In genomic region chr3L:17964757-17965454, dm6 we compare ENCODE assay signal across 6 fruit fly cellular contexts.
TF ChIP-seq lines count a peak whose summit lies in the region.

No protein-coding gene starts in this region.

- TF ChIP-seq CTCF in whole organism, embryonic (GFP tag; optimal IDR thresholded peaks at IDR 0.05; lab: Kevin White, UChicago): no peak

TF ChIP-seq in whole organism, 6 proteins besides CTCF, POLR2A, EP300 and RAD21:
- TF ChIP-seq CG8478 (optimal IDR thresholded peaks at IDR 0.05; lab: Kevin White, UChicago) (peak; percentile 41), EcR (GFP tag; optimal IDR thresholded peaks at IDR 0.05; lab: Kevin White, UChicago) (peak; percentile 97 to 99), psq (optimal IDR thresholded peaks at IDR 0.05; lab: Kevin White, UChicago) (no peak), Dll (optimal IDR thresholded peaks at IDR 0.05; lab: Kevin White, UChicago) (peak; percentile 29), usp (GFP tag; optimal IDR thresholded peaks at IDR 0.05; lab: Kevin White, UChicago) (no peak), pan (optimal IDR thresholded peaks at IDR 0.05; lab: Kevin White, UChicago) (no peak)

TF ChIP-seq in whole organism, adult, 20 proteins besides CTCF, POLR2A, EP300 and RAD21:
- TF ChIP-seq CG5204 (GFP tag; optimal IDR thresholded peaks at IDR 0.05; lab: Kevin White, UChicago): no peak
- TF ChIP-seq tj (GFP tag; optimal IDR thresholded peaks at IDR 0.05; lab: Kevin White, UChicago): peak; percentile 60
- peak; percentile 9 for TF ChIP-seq CG12768 (GFP tag; optimal IDR thresholded peaks at IDR 0.05; lab: Kevin White, UChicago)
- no peak for TF ChIP-seq cic (GFP tag; optimal IDR thresholded peaks at IDR 0.05; lab: Kevin White, UChicago)

TF ChIP-seq in whole organism, embryonic, 481 proteins besides CTCF, POLR2A, EP300 and RAD21 (continues in another document):
- TF ChIP-seq CG13424 (tag; optimal IDR thresholded peaks at IDR 0.05; lab: Kevin White, UChicago): no peak
- TF ChIP-seq Nf-YA (GFP tag; IDR thresholded peaks at IDR 0.05; lab: Robert Waterston, UW): no peak
- no peak for TF ChIP-seq HLH3B (GFP tag; IDR thresholded peaks at IDR 0.05; lab: Robert Waterston, UW)
- peak; percentile 69 for TF ChIP-seq kni (GFP tag; optimal IDR thresholded peaks at IDR 0.05; lab: Kevin White, UChicago)
- no peak for TF ChIP-seq peb (GFP tag; IDR thresholded peaks at IDR 0.05; lab: Robert Waterston, UW)
- TF ChIP-seq chinmo (GFP tag; IDR thresholded peaks at IDR 0.05; lab: Robert Waterston, UW; ENCODE audit: partially characterized antibody): 0 out of 4 replicates have a peak, but pooled peaks have one; percentile 62
- TF ChIP-seq CG18011 (GFP tag; optimal IDR thresholded peaks at IDR 0.05; lab: Kevin White, UChicago): no peak
- no peak for TF ChIP-seq CG12104 (GFP tag; optimal IDR thresholded peaks at IDR 0.05; lab: Kevin White, UChicago)
- peak; percentile 70 for TF ChIP-seq sqz (GFP tag; optimal IDR thresholded peaks at IDR 0.05; lab: Kevin White, UChicago)
- TF ChIP-seq slbo (GFP tag; IDR thresholded peaks at IDR 0.05; lab: Robert Waterston, UW): 0 out of 2 replicates have a peak, but pooled peaks have one; percentile 10
- TF ChIP-seq CG5180 (GFP tag; optimal IDR thresholded peaks at IDR 0.05; lab: Kevin White, UChicago): peak; percentile 97
- TF ChIP-seq HLH4C (GFP tag; IDR thresholded peaks at IDR 0.05; lab: Robert Waterston, UW; ENCODE audit: partially characterized antibody): 0 out of 3 replicates have a peak, but pooled peaks have one; percentile 22
- TF ChIP-seq CG12155 (GFP tag; optimal IDR thresholded peaks at IDR 0.05; lab: Kevin White, UChicago): no peak
- peak; percentile 80 for TF ChIP-seq Deaf1 (tag; optimal IDR thresholded peaks at IDR 0.05; lab: Kevin White, UChicago)
- TF ChIP-seq Med (GFP tag; lab: Kevin White, UChicago): peak; percentile 70
- 0 out of 2 replicates have a peak, but pooled peaks have one; percentile 3 for TF ChIP-seq E2f2 (GFP tag; IDR thresholded peaks at IDR 0.05; lab: Robert Waterston, UW)
- peak; percentile 57 for TF ChIP-seq CG10431 (GFP tag; optimal IDR thresholded peaks at IDR 0.05; lab: Kevin White, UChicago)
- peak; percentile 69 for TF ChIP-seq sd (tag; optimal IDR thresholded peaks at IDR 0.05; lab: Kevin White, UChicago)
- peak; percentile 49 for TF ChIP-seq cg (GFP tag; optimal IDR thresholded peaks at IDR 0.05; lab: Kevin White, UChicago)

TF ChIP-seq in whole organism, prepupa, 60 proteins besides CTCF, POLR2A, EP300 and RAD21 (continues in another document):
- TF ChIP-seq Hr38 (GFP tag; optimal IDR thresholded peaks at IDR 0.05; lab: Kevin White, UChicago): no peak
- peak; percentile 95 for TF ChIP-seq Eip75B (GFP tag; optimal IDR thresholded peaks at IDR 0.05; lab: Kevin White, UChicago)
- no peak for TF ChIP-seq CG11294 (GFP tag; IDR thresholded peaks at IDR 0.05; lab: Robert Waterston, UW)
- TF ChIP-seq fd59A (GFP tag; optimal IDR thresholded peaks at IDR 0.05; lab: Kevin White, UChicago): no peak
- no peak; the same call in 1 of the 2 replicates for TF ChIP-seq CG15336 (GFP tag; IDR thresholded peaks at IDR 0.05; lab: Robert Waterston, UW)
- TF ChIP-seq Eip93F (GFP tag; optimal IDR thresholded peaks at IDR 0.05; lab: Kevin White, UChicago): peak; percentile 29
- TF ChIP-seq Met (GFP tag; optimal IDR thresholded peaks at IDR 0.05; lab: Kevin White, UChicago): peak; percentile 72
- peak; percentile 31 for TF ChIP-seq CG16779 (tag; optimal IDR thresholded peaks at IDR 0.05; lab: Kevin White, UChicago)
- TF ChIP-seq esn (GFP tag; optimal IDR thresholded peaks at IDR 0.05; lab: Kevin White, UChicago): no peak
- peak; percentile 28 for TF ChIP-seq dsx (GFP tag; optimal IDR thresholded peaks at IDR 0.05; lab: Kevin White, UChicago; ENCODE audit: poor library complexity, severe bottlenecking)
- TF ChIP-seq CG3032 (tag; optimal IDR thresholded peaks at IDR 0.05; lab: Kevin White, UChicago): no peak
- TF ChIP-seq eg (GFP tag; IDR thresholded peaks at IDR 0.05; lab: Robert Waterston, UW): peak; percentile 30; the same call in 1 of the 3 replicates
- no peak for TF ChIP-seq CG6792 (GFP tag; optimal IDR thresholded peaks at IDR 0.05; lab: Kevin White, UChicago)
- TF ChIP-seq CG4318 (GFP tag; optimal IDR thresholded peaks at IDR 0.05; lab: Kevin White, UChicago): no peak
- peak; percentile 8 for TF ChIP-seq Sox102F (GFP tag; optimal IDR thresholded peaks at IDR 0.05; lab: Kevin White, UChicago)
- TF ChIP-seq CG6854 (GFP tag; optimal IDR thresholded peaks at IDR 0.05; lab: Kevin White, UChicago): peak; percentile 81
- TF ChIP-seq CG7368 (GFP tag; optimal IDR thresholded peaks at IDR 0.05; lab: Kevin White, UChicago): no peak
- peak; percentile 18 for TF ChIP-seq Smox (GFP tag; optimal IDR thresholded peaks at IDR 0.05; lab: Kevin White, UChicago)
- no peak for TF ChIP-seq CG10669 (GFP tag; optimal IDR thresholded peaks at IDR 0.05; lab: Kevin White, UChicago)
- peak; percentile 100 for TF ChIP-seq Blimp-1 (GFP tag; optimal IDR thresholded peaks at IDR 0.05; lab: Kevin White, UChicago)
- TF ChIP-seq CG3919 (GFP tag; optimal IDR thresholded peaks at IDR 0.05; lab: Kevin White, UChicago): peak; percentile 71

TF ChIP-seq in whole organism, pupa, 21 proteins besides CTCF, POLR2A, EP300 and RAD21:
- TF ChIP-seq CG32121 (GFP tag; IDR thresholded peaks at IDR 0.05; lab: Robert Waterston, UW) (peak; percentile 58), fd96Ca (GFP tag; IDR thresholded peaks at IDR 0.05; lab: Robert Waterston, UW) (peak; percentile 12; the same call in 1 of the 3 replicates), Ets98B (GFP tag; IDR thresholded peaks at IDR 0.05; lab: Robert Waterston, UW) (peak; percentile 58; the same call in 1 of the 2 replicates), CG8301 (tag; optimal IDR thresholded peaks at IDR 0.05; lab: Kevin White, UChicago) (peak; percentile 15), CG15710 (tag; optimal IDR thresholded peaks at IDR 0.05; lab: Kevin White, UChicago) (no peak), rn (GFP tag; IDR thresholded peaks at IDR 0.05; lab: Robert Waterston, UW) (no peak), CG4496 (GFP tag; IDR thresholded peaks at IDR 0.05; lab: Robert Waterston, UW) (peak; percentile 48; the same call in 1 of the 3 replicates), CG9948 (tag; optimal IDR thresholded peaks at IDR 0.05; lab: Kevin White, UChicago) (no peak), EcR (GFP tag; optimal IDR thresholded peaks at IDR 0.05; lab: Kevin White, UChicago) (peak; percentile 100), CG12605 (GFP tag; IDR thresholded peaks at IDR 0.05; lab: Robert Waterston, UW) (peak; percentile 26; the same call in 1 of the 2 replicates), CG13204 (GFP tag; optimal IDR thresholded peaks at IDR 0.05; lab: Kevin White, UChicago) (peak; percentile 86), Pif1B (GFP tag; optimal IDR thresholded peaks at IDR 0.05; lab: Kevin White, UChicago) (peak; percentile 14), CG14655 (GFP tag; optimal IDR thresholded peaks at IDR 0.05; lab: Kevin White, UChicago) (peak; percentile 49)

TF ChIP-seq in whole organism, wandering third instar larva, 38 proteins besides CTCF, POLR2A, EP300 and RAD21 (continues in another document):
- TF ChIP-seq dl (GFP tag; optimal IDR thresholded peaks at IDR 0.05; lab: Kevin White, UChicago; ENCODE audit: insufficient read depth in 1 of 2, partially characterized antibody in 2 of 2) (peak in 1 of 2 experiments; percentile 68), ey (GFP tag; optimal IDR thresholded peaks at IDR 0.05; lab: Kevin White, UChicago) (no peak), dmrt93B (GFP tag; optimal IDR thresholded peaks at IDR 0.05; lab: Kevin White, UChicago) (no peak), Abd-B (GFP tag; optimal IDR thresholded peaks at IDR 0.05; lab: Kevin White, UChicago) (no peak), OdsH (GFP tag; optimal IDR thresholded peaks at IDR 0.05; lab: Kevin White, UChicago) (no peak), tai (GFP tag; optimal IDR thresholded peaks at IDR 0.05; lab: Kevin White, UChicago) (peak; percentile 52), Jra (GFP tag; optimal IDR thresholded peaks at IDR 0.05; lab: Kevin White, UChicago) (no peak), rgr (GFP tag; optimal IDR thresholded peaks at IDR 0.05; lab: Kevin White, UChicago) (no peak), fru (GFP tag; optimal IDR thresholded peaks at IDR 0.05; lab: Kevin White, UChicago) (no peak), Hr78 (GFP tag; optimal IDR thresholded peaks at IDR 0.05; lab: Kevin White, UChicago) (no peak), GATAd (GFP tag; optimal IDR thresholded peaks at IDR 0.05; lab: Kevin White, UChicago) (no peak), Rel (GFP tag; optimal IDR thresholded peaks at IDR 0.05; lab: Kevin White, UChicago) (peak; percentile 49), Rel (tag; optimal IDR thresholded peaks at IDR 0.05; lab: Kevin White, UChicago) (peak; percentile 48), usp (GFP tag; optimal IDR thresholded peaks at IDR 0.05; lab: Kevin White, UChicago) (no peak), Dif (GFP tag; optimal IDR thresholded peaks at IDR 0.05; lab: Kevin White, UChicago; ENCODE audit: partially characterized antibody) (peak; percentile 29), psq (GFP tag; optimal IDR thresholded peaks at IDR 0.05; lab: Kevin White, UChicago) (no peak), brk (GFP tag; optimal IDR thresholded peaks at IDR 0.05; lab: Kevin White, UChicago) (peak; percentile 47), Hr83 (GFP tag; optimal IDR thresholded peaks at IDR 0.05; lab: Kevin White, UChicago; ENCODE audit: poor library complexity, severe bottlenecking) (peak; percentile 63), sage (GFP tag; optimal IDR thresholded peaks at IDR 0.05; lab: Kevin White, UChicago) (no peak), Myc (optimal IDR thresholded peaks at IDR 0.05; lab: Kevin White, UChicago) (no peak), N (GFP tag; optimal IDR thresholded peaks at IDR 0.05; lab: Kevin White, UChicago) (no peak), Sp1 (GFP tag; optimal IDR thresholded peaks at IDR 0.05; lab: Kevin White, UChicago) (peak; percentile 21), lola (GFP tag; optimal IDR thresholded peaks at IDR 0.05; lab: Kevin White, UChicago) (no peak), foxo (GFP tag; optimal IDR thresholded peaks at IDR 0.05; lab: Kevin White, UChicago) (no peak), sv (GFP tag; optimal IDR thresholded peaks at IDR 0.05; lab: Kevin White, UChicago) (no peak), Hnf4 (GFP tag; optimal IDR thresholded peaks at IDR 0.05; lab: Kevin White, UChicago) (no peak), pan (optimal IDR thresholded peaks at IDR 0.05; lab: Kevin White, UChicago) (no peak), h (GFP tag; optimal IDR thresholded peaks at IDR 0.05; lab: Kevin White, UChicago) (no peak), HLH106 (tag; optimal IDR thresholded peaks at IDR 0.05; lab: Kevin White, UChicago) (no peak), dsf (GFP tag; optimal IDR thresholded peaks at IDR 0.05; lab: Kevin White, UChicago; ENCODE audit: borderline replicate concordance) (no peak), br (GFP tag; optimal IDR thresholded peaks at IDR 0.05; lab: Kevin White, UChicago) (no peak), Dfd (GFP tag; optimal IDR thresholded peaks at IDR 0.05; lab: Kevin White, UChicago) (no peak), jim (GFP tag; optimal IDR thresholded peaks at IDR 0.05; lab: Kevin White, UChicago) (no peak)
